Worm (Caenorhabditis elegans) whole organism, L3 larva: ENCODE results near the gene tre-2.

Experiments used
- ceh-82 ChIP-seq: fragments of 150-350 bp; optimal IDR thresholded peaks from 2 replicates; lab custom pipeline; 2014; ENCODE audit warnings: missing biosample characterization, missing genetic modification characterization
- fos-1 ChIP-seq: fragments of 150-350 bp; optimal IDR thresholded peaks from 2 replicates; lab custom pipeline; 2014; ENCODE audit warnings: missing biosample characterization, missing genetic modification characterization
- lin-15B ChIP-seq: fragments of 150-350 bp; optimal IDR thresholded peaks from 2 replicates; lab custom pipeline; 2014; ENCODE audit warnings: missing biosample characterization, missing genetic modification characterization
- nfya-1 ChIP-seq: sonication (generic microtip); optimal IDR thresholded peaks from 2 replicates; lab custom pipeline; 2017; ENCODE audit warnings: missing genetic modification characterization, mild to moderate bottlenecking, missing compliant biosample characterization, antibody characterized with exemption, moderate library complexity; ENCODE audit not compliant: insufficient read depth
- nhr-11 ChIP-seq: fragments of 150-350 bp; optimal IDR thresholded peaks from 2 replicates; lab custom pipeline; 2014; ENCODE audit warnings: missing biosample characterization, missing genetic modification characterization
- nhr-237 ChIP-seq: fragments of 150-350 bp; optimal IDR thresholded peaks from 2 replicates; lab custom pipeline; 2014; ENCODE audit warnings: missing biosample characterization, missing genetic modification characterization

DNA sequence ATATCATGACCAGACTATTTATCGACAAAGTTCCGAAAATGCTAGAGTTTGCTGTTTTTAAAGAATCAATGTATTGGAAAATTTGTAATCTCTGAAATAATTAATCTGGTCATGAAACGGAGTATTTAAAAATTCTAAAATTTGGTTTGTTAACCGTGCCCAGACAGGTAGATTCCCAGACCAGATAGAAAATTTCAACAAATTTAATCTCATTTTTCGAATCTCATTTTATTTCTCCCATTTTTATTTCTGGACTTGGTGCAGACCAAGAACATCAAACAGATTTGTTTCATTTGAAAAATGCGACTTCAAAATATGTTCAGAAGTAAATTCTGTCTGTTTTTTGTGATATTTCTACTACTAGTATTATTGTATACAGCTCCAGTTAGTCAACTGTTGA lies 39.8 kb upstream of the tre-2 start, which contains the start of gene T22D1.1:
- TF ChIP-seq nhr-11 (tag; lab: Kevin White, UChicago) (no peak), ceh-82 (tag; lab: Kevin White, UChicago) (no peak), lin-15B (tag; lab: Kevin White, UChicago) (no peak), fos-1 (tag; lab: Kevin White, UChicago) (no peak), nhr-237 (no peak), nfya-1 (no peak)
